Worm (Caenorhabditis elegans) whole organism, mixed stage, embryonic: ENCODE measurements around the gene cosa-1.

Experiments used
- bed-3 ChIP-seq: fragments of 200-800 bp; sonication (Bioruptor generic); optimal IDR thresholded peaks from 3 replicates; lab custom pipeline; 2018; ENCODE audit warnings: mild to moderate bottlenecking, missing genetic modification characterization, moderate library complexity, missing compliant biosample characterization
- elt-1 ChIP-seq: sonication (generic microtip); optimal IDR thresholded peaks from 2 replicates; lab custom pipeline; 2017; ENCODE audit warnings: missing genetic modification characterization, mild to moderate bottlenecking, missing compliant biosample characterization, antibody characterized with exemption, moderate library complexity, borderline replicate concordance; ENCODE audit not compliant: insufficient read depth
- ham-2 ChIP-seq: fragments of 200-800 bp; sonication (Bioruptor generic); optimal IDR thresholded peaks from 2 replicates; lab custom pipeline; 2018; ENCODE audit warnings: mild to moderate bottlenecking, missing genetic modification characterization, missing compliant biosample characterization
- mep-1 ChIP-seq: fragments of 150-350 bp; optimal IDR thresholded peaks from 2 replicates; lab custom pipeline; 2017; ENCODE audit warnings: missing biosample characterization, missing genetic modification reagents, missing genetic modification characterization, inconsistent platforms
- nhr-12 ChIP-seq: fragments of 150-350 bp; optimal IDR thresholded peaks from 2 replicates; lab custom pipeline; 2014; ENCODE audit warnings: missing biosample characterization, missing genetic modification characterization
- nhr-28 ChIP-seq: fragments of 150-350 bp; optimal IDR thresholded peaks from 2 replicates; lab custom pipeline; 2014; ENCODE audit warnings: missing biosample characterization, missing genetic modification characterization
- sem-2 ChIP-seq: fragments of 200-800 bp; sonication (Bioruptor generic); optimal IDR thresholded peaks from 2 replicates; lab custom pipeline; 2018; ENCODE audit warnings: mild to moderate bottlenecking, missing genetic modification characterization, missing compliant biosample characterization
- snpc-4 ChIP-seq: fragments of 150-350 bp; optimal IDR thresholded peaks from 2 replicates; lab custom pipeline; 2014; ENCODE audit warnings: missing biosample characterization, missing genetic modification characterization
- unc-120 ChIP-seq: sonication (generic microtip); optimal IDR thresholded peaks from 2 replicates; lab custom pipeline; 2017; ENCODE audit warnings: missing genetic modification characterization, missing compliant biosample characterization; ENCODE audit not compliant: poor library complexity, severe bottlenecking
- unc-62 ChIP-seq: fragments of 150-350 bp; optimal IDR thresholded peaks from 2 replicates; lab custom pipeline; 2014; ENCODE audit warnings: missing biosample characterization, missing genetic modification reagents, missing genetic modification characterization
- ztf-11 ChIP-seq: fragments of 150-350 bp; optimal IDR thresholded peaks from 2 replicates; lab custom pipeline; 2014; ENCODE audit warnings: missing biosample characterization, missing genetic modification characterization

DNA sequence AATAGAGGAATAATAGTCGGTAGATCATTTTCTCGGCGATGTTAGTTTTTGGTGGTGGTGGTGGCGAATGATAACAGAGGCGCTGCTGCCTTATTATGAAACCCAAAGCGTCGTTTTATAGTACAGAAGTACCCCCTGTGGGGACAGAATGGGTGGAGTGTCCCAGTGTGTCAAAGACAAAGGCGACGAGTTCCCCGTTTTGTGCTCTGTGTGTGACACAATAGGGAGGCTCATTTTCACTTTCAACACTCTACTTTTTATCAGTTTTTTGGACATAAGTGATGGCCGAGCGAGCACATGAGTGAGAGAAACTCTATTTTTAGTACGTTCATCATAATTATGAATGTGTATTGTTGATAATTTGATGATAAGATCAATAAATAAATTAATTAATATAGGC is 34.8 kb downstream of the cosa-1 start, which contains the start of gene pho-9:
- TF ChIP-seq sem-2 (GFP tag; lab: Kevin White, UChicago), result no peak
- TF ChIP-seq elt-1, result no peak
- TF ChIP-seq mep-1 (tag; lab: Kevin White, UChicago), result no peak
- TF ChIP-seq ham-2 (GFP tag; lab: Kevin White, UChicago), result no peak
- no peak for TF ChIP-seq nhr-12 (tag; lab: Kevin White, UChicago)
- no peak for TF ChIP-seq unc-120 (tag; lab: Kevin White, UChicago)
- no peak for TF ChIP-seq bed-3 (GFP tag; lab: Kevin White, UChicago)
- TF ChIP-seq unc-62 (GFP tag; lab: Kevin White, UChicago), result no peak
- no peak for TF ChIP-seq snpc-4
- TF ChIP-seq ztf-11 (tag; lab: Kevin White, UChicago), result no peak
- TF ChIP-seq nhr-28 (tag; lab: Kevin White, UChicago), result no peak
